Worm (Caenorhabditis elegans) whole organism, L4 larva: ENCODE data around the gene F28H7.3.

Experiments
- F37D6.2 ChIP-seq: sonication (generic microtip); optimal IDR thresholded peaks from 2 replicates; lab custom pipeline; 2016; ENCODE audit warnings: mild to moderate bottlenecking, missing genetic modification characterization, missing compliant biosample characterization
- aha-1 ChIP-seq: fragments of 150-350 bp; peaks from one replicate; lab custom pipeline; 2014; ENCODE audit warnings: missing biosample characterization, missing genetic modification characterization
- aly-2 ChIP-seq: sonication (generic microtip); optimal IDR thresholded peaks from 2 replicates; lab custom pipeline; 2018; ENCODE audit warnings: missing biosample characterization, missing genetic modification characterization
- ceh-20 ChIP-seq: fragments of 200-800 bp; sonication (Bioruptor generic); IDR thresholded peaks from 2 replicates; pipeline ENCODE4 v1.3.6; 2022; ENCODE audit warnings: missing genetic modification reagents, missing genetic modification characterization, missing compliant biosample characterization
- ceh-44 ChIP-seq: fragments of 200-800 bp; sonication (Bioruptor generic); IDR thresholded peaks from 2 replicates; pipeline ENCODE4 v1.3.6; 2022; ENCODE audit warnings: missing genetic modification reagents, missing genetic modification characterization, missing compliant biosample characterization
- ces-1 ChIP-seq: fragments of 150-350 bp; sonication (generic microtip); optimal IDR thresholded peaks from 4 replicates; lab custom pipeline; 2014; ENCODE audit warnings: missing biosample characterization, missing genetic modification reagents, missing genetic modification characterization
- ctbp-1 ChIP-seq: fragments of 200-800 bp; sonication (Bioruptor generic); IDR thresholded peaks from 2 replicates; pipeline ENCODE4 v1.3.6; 2022; ENCODE audit warnings: missing genetic modification reagents, missing genetic modification characterization, missing compliant biosample characterization
- daf-16 ChIP-seq, 3 experiments: sonication (generic microtip); optimal IDR thresholded peaks; 2 replicates each; lab custom pipeline; 2016 to 2017; ENCODE audit warnings: missing genetic modification characterization in 3 of 3, missing genetic modification reagents in 3 of 3, mild to moderate bottlenecking in 2 of 3, missing compliant biosample characterization in 2 of 3, missing biosample characterization in 1 of 3, moderate library complexity in 1 of 3
- dmd-6 ChIP-seq: fragments of 200-800 bp; sonication (Bioruptor generic); IDR thresholded peaks from 2 replicates; pipeline ENCODE4 v1.3.6; 2022; ENCODE audit warnings: missing genetic modification reagents, missing genetic modification characterization, missing compliant biosample characterization
- dmd-9 ChIP-seq: fragments of 200-800 bp; sonication (Bioruptor generic); IDR thresholded peaks from 2 replicates; pipeline ENCODE4 v1.3.6; 2022; ENCODE audit warnings: missing genetic modification reagents, missing genetic modification characterization, missing compliant biosample characterization
- egl-43 ChIP-seq: fragments of 200-800 bp; sonication (Bioruptor generic); IDR thresholded peaks from 2 replicates; pipeline ENCODE4 v1.3.6; 2022; ENCODE audit warnings: missing genetic modification reagents, missing genetic modification characterization, missing compliant biosample characterization
- fkh-10 ChIP-seq: fragments of 150-350 bp; optimal IDR thresholded peaks from 2 replicates; lab custom pipeline; 2014; ENCODE audit warnings: missing biosample characterization, missing genetic modification reagents, missing genetic modification characterization
- hif-1 ChIP-seq, 2 experiments: sonication (generic microtip); optimal IDR thresholded peaks; 2 replicates each; lab custom pipeline; 2016 to 2017; ENCODE audit warnings: missing compliant biosample characterization in 2 of 2, missing genetic modification characterization in 2 of 2, missing genetic modification reagents in 2 of 2, missing genotype in 2 of 2, mild to moderate bottlenecking in 1 of 2
- hlh-11 ChIP-seq: fragments of 200-800 bp; sonication (Bioruptor generic); optimal IDR thresholded peaks from 2 replicates; lab custom pipeline; 2018; ENCODE audit warnings: mild to moderate bottlenecking, missing genetic modification characterization, missing compliant biosample characterization
- hlh-30 ChIP-seq: sonication (generic microtip); optimal IDR thresholded peaks from 2 replicates; lab custom pipeline; 2017; ENCODE audit warnings: antibody characterized with exemption, mild to moderate bottlenecking, missing genetic modification characterization, missing compliant biosample characterization; ENCODE audit not compliant: insufficient read depth
- hmg-1.1 ChIP-seq: fragments of 200-800 bp; sonication (Bioruptor generic); IDR thresholded peaks from 2 replicates; pipeline ENCODE4 v1.3.6; 2022; ENCODE audit warnings: missing genetic modification reagents, missing genetic modification characterization, missing compliant biosample characterization
- lim-7 ChIP-seq: fragments of 200-800 bp; sonication (Bioruptor generic); IDR thresholded peaks from 2 replicates; pipeline ENCODE4 v1.3.6; 2022; ENCODE audit warnings: missing genetic modification characterization, missing compliant biosample characterization
- lin-13 ChIP-seq: fragments of 150-350 bp; optimal IDR thresholded peaks from 2 replicates; lab custom pipeline; 2014; ENCODE audit warnings: missing biosample characterization, missing genetic modification reagents, missing genetic modification characterization
- lsy-2 ChIP-seq, 2 experiments: fragments of 150-350 bp in 1 of 2; sonication (generic microtip) in 1 of 2; optimal IDR thresholded peaks; 2 replicates each; lab custom pipeline; 2014 to 2017; ENCODE audit warnings: missing biosample characterization in 2 of 2, missing genetic modification characterization in 2 of 2
- mdl-1 ChIP-seq, 2 experiments: fragments of 150-350 bp in 1 of 2; sonication (generic microtip) in 1 of 2; optimal IDR thresholded peaks; 2 replicates each; lab custom pipeline; 2014 to 2017; ENCODE audit warnings: missing biosample characterization in 2 of 2, missing genetic modification characterization in 2 of 2
- mep-1 ChIP-seq: fragments of 150-350 bp; sonication (generic microtip); optimal IDR thresholded peaks from 3 replicates; lab custom pipeline; 2014; ENCODE audit warnings: missing biosample characterization, missing genetic modification characterization
- nhr-10 ChIP-seq: fragments of 150-350 bp; optimal IDR thresholded peaks from 2 replicates; lab custom pipeline; 2014; ENCODE audit warnings: missing biosample characterization, missing genetic modification characterization
- nhr-11 ChIP-seq: fragments of 150-350 bp; optimal IDR thresholded peaks from 2 replicates; lab custom pipeline; 2014; ENCODE audit warnings: missing biosample characterization, missing genetic modification characterization
- nhr-25 ChIP-seq: sonication (generic microtip); optimal IDR thresholded peaks from 2 replicates; lab custom pipeline; 2017; ENCODE audit warnings: missing genetic modification characterization, mild to moderate bottlenecking, missing compliant biosample characterization, antibody characterized with exemption, moderate library complexity, borderline replicate concordance; ENCODE audit not compliant: insufficient read depth
- nhr-28 ChIP-seq: fragments of 150-350 bp; optimal IDR thresholded peaks from 2 replicates; lab custom pipeline; 2014; ENCODE audit warnings: missing biosample characterization, missing genetic modification characterization
- nhr-77 ChIP-seq: fragments of 150-350 bp; optimal IDR thresholded peaks from 2 replicates; lab custom pipeline; 2014; ENCODE audit warnings: missing biosample characterization, missing genetic modification characterization
- pha-4 ChIP-seq, 2 experiments: fragments of 150-350 bp in 1 of 2; fragments of 200-800 bp in 1 of 2; sonication (Bioruptor generic) in 1 of 2; IDR thresholded peaks in 1 of 2; optimal IDR thresholded peaks in 1 of 2; 2 replicates each; pipeline versions ENCODE4 v1.3.6 to Lab custom; 2014 to 2022; ENCODE audit warnings: missing genetic modification characterization in 2 of 2, missing genetic modification reagents in 2 of 2, missing biosample characterization in 1 of 2, missing compliant biosample characterization in 1 of 2
- rbr-2 ChIP-seq: sonication (generic microtip); optimal IDR thresholded peaks from 2 replicates; lab custom pipeline; 2016; ENCODE audit warnings: missing genotype, missing genetic modification characterization, missing compliant biosample characterization
- set-16 ChIP-seq: fragments of 200-800 bp; sonication (Bioruptor generic); IDR thresholded peaks from 2 replicates; pipeline ENCODE4 v1.3.6; 2022; ENCODE audit warnings: missing genetic modification reagents, missing genetic modification characterization, missing compliant biosample characterization
- snpc-4 ChIP-seq: fragments of 150-350 bp; optimal IDR thresholded peaks from 2 replicates; lab custom pipeline; 2014; ENCODE audit warnings: missing biosample characterization, missing genetic modification characterization
- spr-3 ChIP-seq: fragments of 200-800 bp; sonication (Bioruptor generic); optimal IDR thresholded peaks from 2 replicates; lab custom pipeline; 2018; ENCODE audit warnings: mild to moderate bottlenecking, missing genetic modification characterization, missing compliant biosample characterization
- unc-62 ChIP-seq, 3 experiments: fragments of 150-350 bp in 1 of 3; sonication (generic microtip); optimal IDR thresholded peaks in 2 of 3; peaks in 1 of 3; 1 replicate in 1 of 3; 2 replicates in 2 of 3; lab custom pipeline; 2014 to 2017; ENCODE audit warnings: missing biosample characterization in 3 of 3, missing genetic modification characterization in 3 of 3, missing genetic modification reagents in 3 of 3, missing genotype in 1 of 3
- zip-11 ChIP-seq: fragments of 200-800 bp; sonication (Bioruptor generic); IDR thresholded peaks from 2 replicates; pipeline ENCODE4 v1.3.6; 2022; ENCODE audit warnings: missing genetic modification characterization, missing compliant biosample characterization
- ztf-11 ChIP-seq: fragments of 150-350 bp; optimal IDR thresholded peaks from 2 replicates; lab custom pipeline; 2014; ENCODE audit warnings: missing biosample characterization, missing genetic modification characterization

F28H7.3 gene

DNA sequence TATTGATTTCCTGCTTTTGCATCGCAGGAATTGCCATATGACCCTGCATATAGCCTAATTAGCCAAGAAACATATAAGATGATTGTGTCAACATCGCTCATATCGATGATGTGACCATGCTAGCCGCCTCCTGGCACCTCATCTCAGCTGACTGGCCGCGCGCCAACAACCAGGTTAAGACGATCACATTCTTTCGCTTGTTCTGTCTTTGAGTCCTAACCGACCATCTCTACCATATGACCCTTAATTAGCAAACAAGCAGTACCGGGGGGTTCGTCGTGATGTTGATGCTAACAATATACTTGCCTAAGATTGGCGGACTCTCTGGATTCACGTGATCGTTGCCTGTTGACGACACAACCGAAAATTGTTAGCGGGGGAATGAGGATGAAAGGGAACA lies 28.0 kb downstream of the F28H7.3 start (continued):
- TF ChIP-seq nhr-25 (tag; lab: Kevin White, UChicago) (no peak), lim-7 (GFP tag; lab: Robert Waterston, UW) (no peak), set-16 (GFP tag; lab: Robert Waterston, UW) (0 out of 2 replicates have a peak, but pooled peaks have one; percentile 12)
- TF ChIP-seq, all 104 proteins: peak for 7

- TF ChIP-seq spr-3 (no peak), hmg-1.1 (GFP tag; lab: Robert Waterston, UW) (peak; percentile 55; the same call in 1 of the 2 replicates), hlh-30 (tag; lab: Kevin White, UChicago) (no peak), hif-1 (tag; optimal IDR thresholded peaks at IDR 0.05; lab: Kevin White, UChicago) (peak in 1 of 2 experiments; percentile 11), unc-62 (GFP tag; optimal IDR thresholded peaks at IDR 0.05 in 1 of 2; lab: Kevin White, UChicago) (peak in 1 of 2 experiments; percentile 93), unc-62 (tag; optimal IDR thresholded peaks at IDR 0.05; lab: Kevin White, UChicago) (no peak), ztf-11 (tag; lab: Kevin White, UChicago) (no peak), egl-43 (GFP tag; lab: Robert Waterston, UW) (peak; percentile 56; the same call in 1 of the 2 replicates), zip-11 (GFP tag; lab: Robert Waterston, UW) (no peak), nhr-28 (tag; lab: Kevin White, UChicago) (peak; percentile 57), lsy-2 (tag; optimal IDR thresholded peaks at IDR 0.05; lab: Kevin White, UChicago) (peak in 1 of 2 experiments; percentile 27), nhr-11 (tag; lab: Kevin White, UChicago) (peak; percentile 68), mep-1 (peak; percentile 41), aly-2 (no peak), fkh-10 (GFP tag; lab: Kevin White, UChicago) (peak; percentile 40), nhr-77 (tag; lab: Kevin White, UChicago) (no peak), set-16 (GFP tag; lab: Robert Waterston, UW) (peak; percentile 75), rbr-2 (peak; percentile 45), nhr-10 (tag; lab: Kevin White, UChicago) (no peak), dmd-9 (GFP tag; lab: Robert Waterston, UW) (no peak), dmd-6 (GFP tag; lab: Robert Waterston, UW) (0 out of 2 replicates have a peak, but pooled peaks have one; percentile 17), daf-16 (GFP tag; optimal IDR thresholded peaks at IDR 0.05; lab: Kevin White, UChicago) (peak in 1 of 2 experiments; percentile 68), daf-16 (tag; optimal IDR thresholded peaks at IDR 0.05; lab: Kevin White, UChicago) (no peak), hlh-11 (tag; lab: Kevin White, UChicago) (peak; percentile 5), aha-1 (peak; percentile 97), ctbp-1 (GFP tag; lab: Robert Waterston, UW) (0 out of 2 replicates have a peak, but pooled peaks have one; percentile 37), snpc-4 (tag; lab: Kevin White, UChicago) (no peak), mdl-1 (tag; optimal IDR thresholded peaks at IDR 0.05; lab: Kevin White, UChicago) (peak in 1 of 2 experiments; percentile 61), ceh-20 (GFP tag; lab: Robert Waterston, UW) (peak; percentile 40; the same call in 1 of the 2 replicates)
These were observed 28.6 kb downstream of the F28H7.3 start for ce11 chrV:10721912-10722426.

- no peak for TF ChIP-seq egl-43 (GFP tag; lab: Robert Waterston, UW)
- no peak for TF ChIP-seq F37D6.2 (tag; lab: Kevin White, UChicago)
- TF ChIP-seq pha-4 (GFP tag; IDR thresholded peaks at IDR 0.05; lab: Robert Waterston, UW) = no peak
- TF ChIP-seq pha-4 (tag; optimal IDR thresholded peaks at IDR 0.05; lab: Kevin White, UChicago) = no peak
- no peak for TF ChIP-seq ceh-44 (GFP tag; lab: Robert Waterston, UW)
- no peak for TF ChIP-seq lin-13 (GFP tag; lab: Kevin White, UChicago)
- TF ChIP-seq ces-1 (GFP tag; lab: Kevin White, UChicago) = peak; percentile 86
These were observed 29.3 kb downstream of the F28H7.3 start for ce11 chrV:10721304-10721703.
